Fruit fly (Drosophila melanogaster) whole organism, prepupa: ENCODE data around the gene Rpn1.

ENCODE experiments used
- CG10631 ChIP-seq: fragments of 200-800 bp; sonication (Bioruptor generic); optimal IDR thresholded peaks from 2 replicates; lab custom pipeline; 2016; ENCODE audit warnings: missing biosample characterization, missing genetic modification characterization
- CG11762 ChIP-seq: fragments of 200-800 bp; sonication (Bioruptor generic); optimal IDR thresholded peaks from 3 replicates; lab custom pipeline; 2016; ENCODE audit warnings: missing biosample characterization, missing genetic modification characterization; ENCODE audit not compliant: insufficient read depth
- CG11902 ChIP-seq: fragments of 200-800 bp; sonication (Bioruptor generic); optimal IDR thresholded peaks from 3 replicates; lab custom pipeline; 2016; ENCODE audit warnings: missing biosample characterization, missing genetic modification characterization
- CG16779 ChIP-seq: fragments of 200-800 bp; sonication (Bioruptor generic); optimal IDR thresholded peaks from 3 replicates; lab custom pipeline; 2017; ENCODE audit warnings: missing biosample characterization, mild to moderate bottlenecking, missing genetic modification characterization
- CG31627 ChIP-seq: fragments of 200-800 bp; sonication (Bioruptor generic); optimal IDR thresholded peaks from 3 replicates; lab custom pipeline; 2016; ENCODE audit warnings: missing biosample characterization, missing genetic modification characterization
- CG32006 ChIP-seq: fragments of 200-800 bp; sonication (Bioruptor generic); optimal IDR thresholded peaks from 3 replicates; lab custom pipeline; 2017; ENCODE audit warnings: missing biosample characterization, mild to moderate bottlenecking, missing genetic modification characterization
- CG4318 ChIP-seq: fragments of 200-800 bp; sonication (Bioruptor generic); optimal IDR thresholded peaks from 3 replicates; lab custom pipeline; 2017; ENCODE audit warnings: missing biosample characterization, mild to moderate bottlenecking, missing genetic modification characterization
- CG6276 ChIP-seq: fragments of 200-800 bp; sonication (Bioruptor generic); optimal IDR thresholded peaks from 2 replicates; lab custom pipeline; 2017; ENCODE audit warnings: missing biosample characterization, mild to moderate bottlenecking, missing genetic modification characterization
- CG6792 ChIP-seq: fragments of 200-800 bp; sonication (Bioruptor generic); optimal IDR thresholded peaks from 3 replicates; lab custom pipeline; 2016; ENCODE audit warnings: missing biosample characterization, missing genetic modification characterization
- CG6808 ChIP-seq: fragments of 200-800 bp; sonication (Bioruptor generic); optimal IDR thresholded peaks from 3 replicates; lab custom pipeline; 2017; ENCODE audit warnings: missing biosample characterization, missing genetic modification characterization, mild to moderate bottlenecking, moderate library complexity, missing genetic modification reagents
- CG6854 ChIP-seq: fragments of 200-800 bp; sonication (Bioruptor generic); optimal IDR thresholded peaks from 2 replicates; lab custom pipeline; 2017; ENCODE audit warnings: missing biosample characterization, mild to moderate bottlenecking, missing genetic modification characterization
- CG7368 ChIP-seq: fragments of 200-800 bp; sonication (Bioruptor generic); optimal IDR thresholded peaks from 3 replicates; lab custom pipeline; 2016; ENCODE audit warnings: missing biosample characterization, missing genetic modification characterization
- CG8119 ChIP-seq: fragments of 200-800 bp; sonication (Bioruptor generic); IDR thresholded peaks from 3 replicates; pipeline ENCODE4 v1.3.6; 2022; ENCODE audit warnings: missing biosample characterization, missing genetic modification characterization
- CG8632 ChIP-seq: fragments of 200-800 bp; sonication (Bioruptor generic); optimal IDR thresholded peaks from 3 replicates; lab custom pipeline; 2016; ENCODE audit warnings: missing biosample characterization, missing genetic modification characterization
- CG9139 ChIP-seq: fragments of 200-800 bp; sonication (Bioruptor generic); optimal IDR thresholded peaks from 3 replicates; lab custom pipeline; 2017; ENCODE audit warnings: missing biosample characterization, mild to moderate bottlenecking, missing genetic modification characterization
- Eip78C ChIP-seq: fragments of 200-800 bp; sonication (Bioruptor generic); peaks from one replicate; lab custom pipeline; 2016; ENCODE audit warnings: missing biosample characterization, missing genetic modification characterization
- Ets21C ChIP-seq: fragments of 200-800 bp; sonication (Bioruptor generic); optimal IDR thresholded peaks from 3 replicates; lab custom pipeline; 2016; ENCODE audit warnings: missing biosample characterization, missing genetic modification characterization
- Ets96B ChIP-seq: fragments of 200-800 bp; optimal IDR thresholded peaks from 2 replicates; lab custom pipeline; 2019; ENCODE audit warnings: missing biosample characterization, mild to moderate bottlenecking, missing genetic modification characterization, moderate library complexity
- Hr38 ChIP-seq: sonication (Bioruptor generic); optimal IDR thresholded peaks from 2 replicates; lab custom pipeline; 2016; ENCODE audit warnings: missing biosample characterization, missing genetic modification characterization
- Hr39 ChIP-seq: fragments of 200-800 bp; sonication (Bioruptor generic); optimal IDR thresholded peaks from 2 replicates; lab custom pipeline; 2016; ENCODE audit warnings: missing biosample characterization, missing genetic modification characterization
- Hr4 ChIP-seq: fragments of 200-800 bp; sonication (Bioruptor generic); optimal IDR thresholded peaks from 3 replicates; lab custom pipeline; 2016; ENCODE audit warnings: missing biosample characterization, missing genetic modification characterization
- Lpt ChIP-seq: fragments of 200-800 bp; sonication (Bioruptor generic); optimal IDR thresholded peaks from 3 replicates; lab custom pipeline; 2016; ENCODE audit warnings: missing biosample characterization, missing genetic modification characterization
- Met ChIP-seq: fragments of 200-800 bp; sonication (Bioruptor generic); optimal IDR thresholded peaks from 3 replicates; lab custom pipeline; 2016; ENCODE audit warnings: missing biosample characterization, missing genetic modification characterization
- OdsH ChIP-seq: fragments of 200-800 bp; sonication (Bioruptor generic); optimal IDR thresholded peaks from 3 replicates; lab custom pipeline; 2016; ENCODE audit warnings: missing biosample characterization, missing genetic modification characterization
- Sox102F ChIP-seq: fragments of 200-800 bp; sonication (Bioruptor generic); optimal IDR thresholded peaks from 2 replicates; lab custom pipeline; 2016; ENCODE audit warnings: missing biosample characterization, mild to moderate bottlenecking, missing genetic modification characterization
- Sox14 ChIP-seq: fragments of 200-800 bp; sonication (Bioruptor generic); optimal IDR thresholded peaks from 3 replicates; lab custom pipeline; 2016; ENCODE audit warnings: missing biosample characterization, missing genetic modification characterization
- achi ChIP-seq: fragments of 200-800 bp; sonication (Bioruptor generic); optimal IDR thresholded peaks from 3 replicates; lab custom pipeline; 2016; ENCODE audit warnings: missing biosample characterization, missing genetic modification characterization
- acj6 ChIP-seq: fragments of 200-800 bp; sonication (Bioruptor generic); optimal IDR thresholded peaks from 3 replicates; lab custom pipeline; 2016; ENCODE audit warnings: missing biosample characterization, missing genetic modification characterization
- dsx ChIP-seq: fragments of 200-800 bp; optimal IDR thresholded peaks from 3 replicates; lab custom pipeline; 2019; ENCODE audit warnings: missing biosample characterization, mild to moderate bottlenecking, missing genetic modification characterization, moderate library complexity; ENCODE audit not compliant: poor library complexity, severe bottlenecking
- esn ChIP-seq: fragments of 200-800 bp; sonication (Bioruptor generic); optimal IDR thresholded peaks from 2 replicates; lab custom pipeline; 2016; ENCODE audit warnings: missing biosample characterization, mild to moderate bottlenecking, missing genetic modification characterization, moderate library complexity
- fd59A ChIP-seq: fragments of 200-800 bp; sonication (Bioruptor generic); optimal IDR thresholded peaks from 2 replicates; lab custom pipeline; 2017; ENCODE audit warnings: missing biosample characterization, mild to moderate bottlenecking, missing genetic modification characterization, missing genetic modification reagents
- fd85E ChIP-seq: fragments of 200-800 bp; sonication (Bioruptor generic); optimal IDR thresholded peaks from 3 replicates; lab custom pipeline; 2016; ENCODE audit warnings: missing biosample characterization, missing genetic modification characterization
- lz ChIP-seq: fragments of 200-800 bp; sonication (Bioruptor generic); optimal IDR thresholded peaks from 3 replicates; lab custom pipeline; 2016; ENCODE audit warnings: missing biosample characterization, missing genetic modification characterization
- net ChIP-seq: fragments of 200-800 bp; sonication (Bioruptor generic); optimal IDR thresholded peaks from 3 replicates; lab custom pipeline; 2016; ENCODE audit warnings: missing biosample characterization, missing genetic modification characterization
- pdm3 ChIP-seq: fragments of 200-800 bp; sonication (Bioruptor generic); optimal IDR thresholded peaks from 3 replicates; lab custom pipeline; 2016; ENCODE audit warnings: missing biosample characterization, missing genetic modification characterization
- salr ChIP-seq, 2 experiments: fragments of 200-800 bp; sonication (Bioruptor generic); optimal IDR thresholded peaks; 3 replicates each; lab custom pipeline; 2016 to 2018; ENCODE audit warnings: missing biosample characterization in 2 of 2, missing genetic modification characterization in 2 of 2, mild to moderate bottlenecking in 1 of 2
- spab ChIP-seq: fragments of 200-800 bp; sonication (Bioruptor generic); optimal IDR thresholded peaks from 2 replicates; lab custom pipeline; 2017; ENCODE audit warnings: missing biosample characterization, mild to moderate bottlenecking, missing genetic modification characterization, missing genetic modification reagents
- ss ChIP-seq, 2 experiments: fragments of 200-800 bp; sonication (Bioruptor generic); optimal IDR thresholded peaks; 2 replicates in 1 of 2; 3 replicates in 1 of 2; lab custom pipeline; 2017 to 2018; ENCODE audit warnings: mild to moderate bottlenecking in 2 of 2, missing biosample characterization in 2 of 2, missing genetic modification characterization in 2 of 2, moderate library complexity in 1 of 2
- svp ChIP-seq: fragments of 200-800 bp; sonication (Bioruptor generic); peaks from one replicate; lab custom pipeline; 2016; ENCODE audit warnings: missing biosample characterization, missing genetic modification characterization

Rpn1 gene

DNA sequence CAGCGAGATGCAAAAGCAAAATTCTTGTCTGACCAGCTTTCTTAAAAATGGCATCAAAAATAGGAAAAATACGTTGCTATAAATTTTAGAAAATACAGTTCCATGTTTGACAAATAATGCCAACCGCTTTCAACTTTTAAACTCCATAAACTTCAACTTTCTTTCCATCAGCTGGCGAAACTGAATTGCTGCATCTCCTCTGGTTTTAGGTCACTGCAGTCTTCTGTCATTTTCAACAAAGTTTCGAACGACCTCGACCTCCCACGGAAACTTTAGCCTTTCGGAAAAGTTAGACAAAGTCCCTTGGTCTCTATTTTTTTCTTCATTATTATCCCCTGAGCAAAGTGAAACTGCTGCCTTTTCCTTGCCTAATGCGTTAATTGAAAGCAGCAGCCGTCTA is 40.8 kb downstream of the Rpn1 start, which contains the start of gene CG42263:
TSS of gene CG42263 (minus strand) at position 101 of the 400 bp plus-strand sequence.
- no peak for TF ChIP-seq net
- TF ChIP-seq esn (GFP tag; lab: Kevin White, UChicago) = no peak
- no peak for TF ChIP-seq fd85E
- TF ChIP-seq CG11762 = no peak
- TF ChIP-seq pdm3 (GFP tag; lab: Kevin White, UChicago) = no peak
- TF ChIP-seq achi (GFP tag; lab: Kevin White, UChicago) = no peak
- no peak for TF ChIP-seq CG9139 (GFP tag; lab: Kevin White, UChicago)
- no peak for TF ChIP-seq CG8119 (GFP tag; lab: Robert Waterston, UW)
- no peak for TF ChIP-seq CG16779 (tag; lab: Kevin White, UChicago)
- TF ChIP-seq CG6276 (GFP tag; lab: Kevin White, UChicago) = no peak
- TF ChIP-seq Ets21C (GFP tag; lab: Kevin White, UChicago) = no peak
- TF ChIP-seq salr (GFP tag; optimal IDR thresholded peaks at IDR 0.05; lab: Kevin White, UChicago) = no peak
- TF ChIP-seq CG6808 = no peak

DNA sequence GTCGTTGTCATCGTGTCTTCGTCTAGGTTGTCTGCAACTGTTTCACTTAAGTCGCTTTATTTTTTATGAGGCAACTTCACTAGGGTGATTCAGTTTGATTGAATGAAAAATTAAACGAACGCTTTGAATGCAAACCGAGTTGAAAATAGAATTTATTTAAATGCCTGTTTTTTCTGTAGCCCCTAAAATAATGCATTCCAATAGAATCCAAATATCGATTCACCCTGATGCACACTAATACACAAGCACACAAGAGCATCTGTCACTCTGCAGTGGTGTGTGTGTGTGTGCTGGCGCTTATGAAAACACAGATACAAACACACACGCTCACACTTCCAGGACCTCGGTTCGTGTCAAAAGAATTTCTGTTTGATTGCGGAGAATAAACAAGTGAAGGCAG is 47.0 kb downstream of the Rpn1 start:
- peak; percentile 40 for TF ChIP-seq spab (GFP tag; lab: Kevin White, UChicago)
- TF ChIP-seq Hr38 (GFP tag; lab: Kevin White, UChicago) = no peak
- peak; percentile 36 for TF ChIP-seq CG10631 (GFP tag; lab: Kevin White, UChicago)
- peak; percentile 7 for TF ChIP-seq Sox102F (GFP tag; lab: Kevin White, UChicago)
- no peak for TF ChIP-seq CG11902
- TF ChIP-seq lz (GFP tag; lab: Kevin White, UChicago) = peak; percentile 15
- no peak for TF ChIP-seq CG7368 (GFP tag; lab: Kevin White, UChicago)
- TF ChIP-seq ss (GFP tag; optimal IDR thresholded peaks at IDR 0.05; lab: Kevin White, UChicago) = peak in 1 of 2 experiments; percentile 51
- no peak for TF ChIP-seq Lpt (GFP tag; lab: Kevin White, UChicago)
- peak; percentile 20 for TF ChIP-seq dsx
- TF ChIP-seq Hr39 (GFP tag; lab: Kevin White, UChicago) = no peak
- peak; percentile 44 for TF ChIP-seq fd59A
- TF ChIP-seq fd85E = no peak
- peak; percentile 28 for TF ChIP-seq net
- TF ChIP-seq CG4318 (GFP tag; lab: Kevin White, UChicago) = no peak
- TF ChIP-seq acj6 = peak; percentile 14
- TF ChIP-seq pdm3 (GFP tag; lab: Kevin White, UChicago) = peak; percentile 39
- peak; percentile 39 for TF ChIP-seq Hr4 (GFP tag; lab: Kevin White, UChicago)
- peak; percentile 12 for TF ChIP-seq OdsH (GFP tag; lab: Kevin White, UChicago)
- peak; percentile 41 for TF ChIP-seq svp (GFP tag; lab: Kevin White, UChicago)
- peak; percentile 2 for TF ChIP-seq CG6808
- peak; percentile 5 for TF ChIP-seq Sox14
- TF ChIP-seq Ets96B (tag; lab: Kevin White, UChicago) = peak; percentile 51
- TF ChIP-seq CG31627 (GFP tag; lab: Kevin White, UChicago) = peak; percentile 1
- TF ChIP-seq achi (GFP tag; lab: Kevin White, UChicago) = peak; percentile 36
- TF ChIP-seq Eip78C (GFP tag; lab: Kevin White, UChicago) = peak; percentile 75
- TF ChIP-seq CG16779 (tag; lab: Kevin White, UChicago) = peak; percentile 8
- peak; percentile 23 for TF ChIP-seq Met (GFP tag; lab: Kevin White, UChicago)
- TF ChIP-seq CG9139 (GFP tag; lab: Kevin White, UChicago) = peak; percentile 6
- TF ChIP-seq CG6854 (GFP tag; lab: Kevin White, UChicago) = no peak
- peak; percentile 44; the same call in 2 of the 3 replicates for TF ChIP-seq CG8119 (GFP tag; lab: Robert Waterston, UW)
- peak; percentile 28 for TF ChIP-seq CG8632 (GFP tag; lab: Kevin White, UChicago)
- peak; percentile 25 for TF ChIP-seq CG32006 (GFP tag; lab: Kevin White, UChicago)
- TF ChIP-seq CG6792 (GFP tag; lab: Kevin White, UChicago) = peak; percentile 17
